Fruit fly (Drosophila melanogaster) whole organism, embryonic: ENCODE results near the gene CG14182.
A peak's percentile ranks its signal among the peaks of the same experiment; 100 is the strongest.

Source experiments
- Atf-2 ChIP-seq: fragments of 200-800 bp; sonication (Bioruptor generic); optimal IDR thresholded peaks from 2 replicates; lab custom pipeline; 2016; ENCODE audit warnings: missing biosample characterization, missing genetic modification characterization
- CG12744 ChIP-seq: fragments of 200-800 bp; sonication (Bioruptor generic); optimal IDR thresholded peaks from 2 replicates; lab custom pipeline; 2016; ENCODE audit warnings: missing biosample characterization, missing genetic modification characterization
- CG13775 ChIP-seq: fragments of 200-800 bp; sonication (Bioruptor generic); optimal IDR thresholded peaks from 3 replicates; lab custom pipeline; 2017; ENCODE audit warnings: missing biosample characterization, mild to moderate bottlenecking, missing genetic modification characterization
- CG1603 ChIP-seq: fragments of 200-800 bp; sonication (Bioruptor generic); optimal IDR thresholded peaks from 2 replicates; lab custom pipeline; 2019; ENCODE audit warnings: missing biosample characterization, mild to moderate bottlenecking, missing genetic modification characterization, moderate library complexity
- CG18262 ChIP-seq: fragments of 200-800 bp; optimal IDR thresholded peaks from 3 replicates; lab custom pipeline; 2019; ENCODE audit warnings: missing biosample characterization, mild to moderate bottlenecking, missing genetic modification characterization, moderate library complexity
- CG32772 ChIP-seq: fragments of 200-800 bp; sonication (Bioruptor generic); IDR thresholded peaks from 2 replicates; pipeline ENCODE4 v1.3.6; 2022; ENCODE audit warnings: missing biosample characterization, missing genetic modification characterization
- CG33557 ChIP-seq: fragments of 200-800 bp; sonication (Bioruptor generic); optimal IDR thresholded peaks from 2 replicates; lab custom pipeline; 2019; ENCODE audit warnings: missing biosample characterization, mild to moderate bottlenecking, missing genetic modification characterization, moderate library complexity
- CG3995 ChIP-seq: fragments of 200-800 bp; sonication (Bioruptor generic); optimal IDR thresholded peaks from 3 replicates; lab custom pipeline; 2016; ENCODE audit warnings: missing biosample characterization, missing genetic modification characterization
- CG4617 ChIP-seq: fragments of 200-800 bp; sonication (Bioruptor generic); optimal IDR thresholded peaks from 3 replicates; lab custom pipeline; 2016; ENCODE audit warnings: missing biosample characterization, missing genetic modification characterization, borderline replicate concordance
- CG5245 ChIP-seq: fragments of 200-800 bp; sonication (Bioruptor generic); optimal IDR thresholded peaks from 3 replicates; lab custom pipeline; 2016; ENCODE audit warnings: missing biosample characterization, missing genetic modification characterization
- CG6689 ChIP-seq: fragments of 200-800 bp; sonication (Bioruptor generic); IDR thresholded peaks from 2 replicates; pipeline ENCODE4 v1.3.6; 2022; ENCODE audit warnings: missing biosample characterization, missing genetic modification characterization
- CG7786 ChIP-seq: fragments of 200-800 bp; sonication (Bioruptor generic); optimal IDR thresholded peaks from 2 replicates; lab custom pipeline; 2016; ENCODE audit warnings: missing biosample characterization, missing genetic modification characterization
- CG7928 ChIP-seq: fragments of 200-800 bp; sonication (Bioruptor generic); optimal IDR thresholded peaks from 2 replicates; lab custom pipeline; 2017; ENCODE audit warnings: missing biosample characterization, mild to moderate bottlenecking, missing genetic modification characterization
- CG7963 ChIP-seq: fragments of 200-800 bp; sonication (Bioruptor generic); IDR thresholded peaks from 3 replicates; pipeline ENCODE4 v1.3.6; 2022; ENCODE audit warnings: missing biosample characterization, missing genetic modification characterization; ENCODE audit not compliant: partially characterized antibody
- CG7987 ChIP-seq: fragments of 200-800 bp; sonication (Bioruptor generic); optimal IDR thresholded peaks from 2 replicates; lab custom pipeline; 2018; ENCODE audit warnings: missing biosample characterization, mild to moderate bottlenecking, missing genetic modification characterization, moderate library complexity
- CG9876 ChIP-seq: fragments of 200-800 bp; sonication (Bioruptor generic); optimal IDR thresholded peaks from 2 replicates; lab custom pipeline; 2016; ENCODE audit warnings: missing biosample characterization, missing genetic modification characterization
- CoRest ChIP-seq: fragments of 200-800 bp; sonication (Bioruptor generic); optimal IDR thresholded peaks from 3 replicates; lab custom pipeline; 2018; ENCODE audit warnings: missing biosample characterization, mild to moderate bottlenecking, missing genetic modification characterization, moderate library complexity
- D19A ChIP-seq: fragments of 200-800 bp; optimal IDR thresholded peaks from 3 replicates; lab custom pipeline; 2019; ENCODE audit warnings: missing biosample characterization, mild to moderate bottlenecking, missing genetic modification characterization, moderate library complexity
- Dad ChIP-seq: fragments of 200-800 bp; sonication (Bioruptor generic); optimal IDR thresholded peaks from 3 replicates; lab custom pipeline; 2016; ENCODE audit warnings: missing biosample characterization, missing genetic modification characterization
- Dfd ChIP-seq, 2 experiments: fragments of >200 bp; optimal IDR thresholded peaks; 2 replicates each; lab custom pipeline; 2017; ENCODE audit warnings: missing biosample characterization in 2 of 2, missing genetic modification characterization in 2 of 2
- Drgx ChIP-seq: fragments of 200-800 bp; sonication (Bioruptor generic); IDR thresholded peaks from 2 replicates; pipeline ENCODE4 v1.3.6; 2022; ENCODE audit warnings: missing biosample characterization, missing genetic modification characterization
- HLHmδ ChIP-seq: fragments of 200-800 bp; sonication (Bioruptor generic); optimal IDR thresholded peaks from 2 replicates; lab custom pipeline; 2018; ENCODE audit warnings: missing biosample characterization, mild to moderate bottlenecking, missing genetic modification characterization, moderate library complexity
- Hr39 ChIP-seq: fragments of >200 bp; optimal IDR thresholded peaks from 2 replicates; lab custom pipeline; 2017
- NFAT ChIP-seq: fragments of 200-800 bp; sonication (Bioruptor generic); IDR thresholded peaks from 2 replicates; pipeline ENCODE4 v1.3.6; 2022; ENCODE audit warnings: missing biosample characterization, missing genetic modification characterization
- Rx ChIP-seq: fragments of 200-800 bp; sonication (Bioruptor generic); IDR thresholded peaks from 2 replicates; pipeline ENCODE4 v1.3.6; 2022; ENCODE audit warnings: missing biosample characterization, missing genetic modification characterization
- Scr ChIP-seq: fragments of 200-800 bp; sonication (Bioruptor generic); IDR thresholded peaks from 2 replicates; pipeline ENCODE4 v1.3.6; 2022; ENCODE audit warnings: missing biosample characterization, missing genetic modification characterization; ENCODE audit not compliant: partially characterized antibody
- amos ChIP-seq: fragments of 200-800 bp; sonication (Bioruptor generic); IDR thresholded peaks from 2 replicates; pipeline ENCODE4 v1.3.6; 2022; ENCODE audit warnings: missing biosample characterization, missing genetic modification characterization; ENCODE audit not compliant: partially characterized antibody
- chinmo ChIP-seq: fragments of 200-800 bp; sonication (Bioruptor generic); IDR thresholded peaks from 4 replicates; pipeline ENCODE4 v1.3.6; 2022; ENCODE audit warnings: missing biosample characterization, missing genetic modification characterization; ENCODE audit not compliant: partially characterized antibody
- chm ChIP-seq: fragments of 200-800 bp; sonication (Bioruptor generic); IDR thresholded peaks from 2 replicates; pipeline ENCODE4 v1.3.6; 2022; ENCODE audit warnings: missing biosample characterization, missing genetic modification characterization
- corto ChIP-seq: fragments of 200-800 bp; sonication (Bioruptor generic); optimal IDR thresholded peaks from 2 replicates; lab custom pipeline; 2016; ENCODE audit warnings: missing biosample characterization, mild to moderate bottlenecking, missing genetic modification characterization, moderate library complexity
- ems ChIP-seq: fragments of 200-800 bp; sonication (Bioruptor generic); optimal IDR thresholded peaks from 3 replicates; lab custom pipeline; 2016; ENCODE audit warnings: missing biosample characterization, missing genetic modification characterization
- grn ChIP-seq: fragments of 200-800 bp; sonication (Bioruptor generic); optimal IDR thresholded peaks from 3 replicates; lab custom pipeline; 2017; ENCODE audit warnings: missing biosample characterization, missing genetic modification characterization
- gsb ChIP-seq: fragments of 200-800 bp; sonication (Bioruptor generic); IDR thresholded peaks from 2 replicates; pipeline ENCODE4 v1.3.6; 2022; ENCODE audit warnings: missing biosample characterization, missing genetic modification characterization
- her ChIP-seq: fragments of 200-800 bp; sonication (Bioruptor generic); optimal IDR thresholded peaks from 2 replicates; lab custom pipeline; 2016; ENCODE audit warnings: missing biosample characterization, missing genetic modification characterization
- hth ChIP-seq: fragments of >200 bp; optimal IDR thresholded peaks from 2 replicates; lab custom pipeline; 2017; ENCODE audit warnings: inconsistent platforms
- ken ChIP-seq: fragments of 200-800 bp; sonication (Bioruptor generic); IDR thresholded peaks from 3 replicates; pipeline ENCODE4 v1.3.6; 2022; ENCODE audit warnings: missing biosample characterization, missing genetic modification characterization
- lov ChIP-seq, 2 experiments: fragments of 200-800 bp in 1 of 2; fragments of >200 bp in 1 of 2; sonication (Bioruptor generic) in 1 of 2; IDR thresholded peaks in 1 of 2; optimal IDR thresholded peaks in 1 of 2; 2 replicates in 1 of 2; 3 replicates in 1 of 2; pipeline versions ENCODE4 v1.3.6 to Lab custom; 2017 to 2022; ENCODE audit warnings: missing biosample characterization in 1 of 2, missing genetic modification characterization in 1 of 2
- nau ChIP-seq: fragments of 200-800 bp; sonication (Bioruptor generic); optimal IDR thresholded peaks from 3 replicates; lab custom pipeline; 2017; ENCODE audit warnings: missing biosample characterization, mild to moderate bottlenecking, missing genetic modification characterization, missing genetic modification reagents
- row ChIP-seq: fragments of 200-800 bp; sonication (Bioruptor generic); IDR thresholded peaks from 3 replicates; pipeline ENCODE4 v1.3.6; 2022; ENCODE audit warnings: missing biosample characterization, missing genetic modification characterization
- sc ChIP-seq, 3 experiments: fragments of >200 bp in 2 of 3; fragments of 200-800 bp in 1 of 3; sonication (Bioruptor generic) in 1 of 3; optimal IDR thresholded peaks; 2 replicates in 2 of 3; 3 replicates in 1 of 3; lab custom pipeline; 2017; ENCODE audit warnings: mild to moderate bottlenecking in 1 of 3, missing biosample characterization in 1 of 3, missing genetic modification characterization in 1 of 3, missing genetic modification reagents in 1 of 3
- slou ChIP-seq: fragments of 200-800 bp; sonication (Bioruptor generic); optimal IDR thresholded peaks from 3 replicates; lab custom pipeline; 2016; ENCODE audit warnings: missing biosample characterization, missing genetic modification characterization
- sqz ChIP-seq: fragments of 200-800 bp; sonication (Bioruptor generic); optimal IDR thresholded peaks from 3 replicates; lab custom pipeline; 2018; ENCODE audit warnings: missing biosample characterization, mild to moderate bottlenecking, missing genetic modification characterization
- toy ChIP-seq: fragments of 200-800 bp; sonication (Bioruptor generic); IDR thresholded peaks from 2 replicates; pipeline ENCODE4 v1.3.6; 2022; ENCODE audit warnings: missing biosample characterization, missing genetic modification characterization
- unc-4 ChIP-seq: fragments of 200-800 bp; sonication (Bioruptor generic); IDR thresholded peaks from 2 replicates; pipeline ENCODE4 v1.3.6; 2022; ENCODE audit warnings: missing biosample characterization, missing genetic modification characterization; ENCODE audit not compliant: partially characterized antibody
- vnd ChIP-seq: fragments of 200-800 bp; sonication (Bioruptor generic); IDR thresholded peaks from 3 replicates; pipeline ENCODE4 v1.3.6; 2022; ENCODE audit warnings: missing biosample characterization, missing genetic modification characterization; ENCODE audit not compliant: partially characterized antibody

Gene CG14182

DNA sequence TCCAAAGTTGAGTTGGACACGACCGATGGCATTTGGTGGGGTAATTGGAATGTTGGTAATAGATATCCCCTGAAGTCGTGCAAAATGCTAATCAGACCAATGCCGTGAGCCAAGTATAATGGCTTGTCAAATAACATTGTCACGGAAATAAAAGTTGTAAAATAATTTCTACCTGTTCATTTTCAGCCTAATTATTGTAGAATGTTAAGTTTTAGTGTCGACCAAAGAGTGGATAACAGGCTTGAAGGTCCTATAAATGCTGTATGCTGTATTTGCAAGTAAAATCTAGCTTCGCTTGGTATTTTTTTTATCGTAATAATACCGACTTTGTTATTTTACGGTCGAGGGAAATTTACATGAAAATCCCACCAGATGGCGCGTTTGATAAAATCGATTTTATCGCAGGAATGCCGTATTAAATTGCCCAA, 24.8 kb upstream of the CG14182 start (continued):
- TF ChIP-seq CG6689 (GFP tag; lab: Robert Waterston, UW) (no peak), Rx (GFP tag; lab: Robert Waterston, UW) (no peak), ems (no peak), HLHmδ (no peak)

DNA sequence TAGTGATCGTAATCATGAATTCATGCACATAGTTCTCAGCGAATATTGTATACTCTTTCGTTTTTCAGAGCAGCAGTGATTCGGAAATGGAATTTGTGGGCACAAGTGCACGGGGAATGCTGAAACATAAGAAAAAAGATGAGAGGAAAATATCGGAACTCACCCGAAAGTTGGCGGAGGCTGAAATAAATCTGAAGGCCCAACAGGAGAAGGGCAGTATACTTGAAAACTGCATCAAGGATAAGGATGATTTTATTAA, 23.6 kb upstream of the CG14182 start:
- TF ChIP-seq CG1603 (tag; lab: Kevin White, UChicago) (peak; percentile 5), CG32772 (GFP tag; lab: Robert Waterston, UW) (no peak), grn (GFP tag; lab: Kevin White, UChicago) (peak; percentile 47), Drgx (GFP tag; lab: Robert Waterston, UW) (peak; percentile 3; the same call in 1 of the 2 replicates), D19A (tag; lab: Kevin White, UChicago) (peak; percentile 97), lov (optimal IDR thresholded peaks at IDR 0.05; lab: Kevin White, UChicago) (no peak), lov (GFP tag; IDR thresholded peaks at IDR 0.05; lab: Robert Waterston, UW) (0 out of 3 replicates have a peak, but pooled peaks have one; percentile 36), row (GFP tag; lab: Robert Waterston, UW) (peak; percentile 40; the same call in 1 of the 3 replicates), CG33557 (GFP tag; lab: Kevin White, UChicago) (no peak)

DNA sequence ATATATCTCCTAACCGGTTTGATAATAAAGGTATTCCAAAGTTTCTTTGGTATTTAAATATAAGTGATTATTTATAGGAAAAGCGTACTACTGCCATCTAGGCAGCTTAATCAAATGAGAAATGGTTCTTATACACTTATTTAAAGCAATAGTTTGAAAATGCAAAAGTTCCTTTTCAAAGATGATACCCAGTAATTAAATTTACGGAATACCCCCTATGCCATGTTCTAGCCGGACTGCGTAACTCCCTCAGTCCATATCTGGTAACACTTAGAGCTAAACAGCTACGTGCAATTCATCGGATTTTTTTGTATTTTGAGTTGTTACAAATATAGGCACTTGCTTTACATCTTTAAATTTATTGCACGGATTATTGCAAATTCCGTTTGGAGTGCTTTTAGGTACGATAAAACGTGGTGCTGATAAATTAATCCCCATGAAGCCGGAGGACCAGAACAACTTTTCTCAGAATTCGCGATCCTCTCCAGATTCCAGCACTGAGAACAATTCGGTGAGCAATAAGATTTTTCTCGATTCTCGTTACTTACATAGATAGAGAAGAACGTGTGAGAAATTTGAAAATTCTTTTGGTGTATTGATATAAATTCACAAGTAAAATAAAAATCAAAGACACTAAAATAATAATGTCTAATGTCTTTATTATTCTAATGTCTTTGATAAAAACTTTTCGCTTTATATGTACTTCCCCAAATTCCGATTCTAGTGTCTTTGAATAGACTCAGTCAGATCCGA, 23.0 kb upstream of the CG14182 start, which contains the start of gene CG7668:
CG7668 (plus strand) TSS at position 255 of the 753 bp plus-strand sequence.
- no peak for TF ChIP-seq amos (GFP tag; lab: Robert Waterston, UW)
- no peak for TF ChIP-seq CG7963
- TF ChIP-seq CoRest = peak; percentile 92
- TF ChIP-seq CG7987 (GFP tag; lab: Kevin White, UChicago) = peak; percentile 86
- no peak; the same call in 1 of the 2 replicates for TF ChIP-seq chm (GFP tag; lab: Robert Waterston, UW)
- TF ChIP-seq CG12744 (GFP tag; lab: Kevin White, UChicago) = peak; percentile 84
- no peak for TF ChIP-seq lov (optimal IDR thresholded peaks at IDR 0.05; lab: Kevin White, UChicago)
- TF ChIP-seq lov (GFP tag; IDR thresholded peaks at IDR 0.05; lab: Robert Waterston, UW) = peak; percentile 87
- TF ChIP-seq corto (GFP tag; lab: Kevin White, UChicago) = peak; percentile 52
- peak; percentile 74 for TF ChIP-seq Dad (GFP tag; lab: Kevin White, UChicago)
- TF ChIP-seq CG5245 (GFP tag; lab: Kevin White, UChicago) = peak; percentile 69
- TF ChIP-seq Dfd (GFP tag; optimal IDR thresholded peaks at IDR 0.05; lab: Kevin White, UChicago) = no peak
- TF ChIP-seq CG9876 = peak; percentile 57
- TF ChIP-seq Scr (GFP tag; lab: Robert Waterston, UW) = peak; percentile 9; the same call in 1 of the 2 replicates
- no peak for TF ChIP-seq sc (optimal IDR thresholded peaks at IDR 0.05; lab: Kevin White, UChicago)
- TF ChIP-seq sc (GFP tag; optimal IDR thresholded peaks at IDR 0.05; lab: Kevin White, UChicago) = peak; percentile 58
- TF ChIP-seq nau (GFP tag; lab: Kevin White, UChicago) = peak; percentile 78
- no peak; the same call in 1 of the 2 replicates for TF ChIP-seq NFAT
- TF ChIP-seq sqz = peak; percentile 78
- TF ChIP-seq Atf-2 (GFP tag; lab: Kevin White, UChicago) = peak; percentile 79
- no peak for TF ChIP-seq Hr39 (lab: Kevin White, UChicago)
- TF ChIP-seq gsb (GFP tag; lab: Robert Waterston, UW) = peak; percentile 70
- peak; percentile 91; the same call in 2 of the 3 replicates for TF ChIP-seq ken (GFP tag; lab: Robert Waterston, UW)
- peak; percentile 50 for TF ChIP-seq CG7928 (GFP tag; lab: Kevin White, UChicago)
- peak; percentile 69 for TF ChIP-seq slou (GFP tag; lab: Kevin White, UChicago)
- TF ChIP-seq CG7786 = peak; percentile 80
- TF ChIP-seq CG18262 (tag; lab: Kevin White, UChicago) = peak; percentile 93
- peak; percentile 85 for TF ChIP-seq CG4617
- no peak for TF ChIP-seq hth (lab: Kevin White, UChicago)
- TF ChIP-seq CG3995 (GFP tag; lab: Kevin White, UChicago) = peak; percentile 57
- no peak; the same call in 1 of the 2 replicates for TF ChIP-seq toy (GFP tag; lab: Robert Waterston, UW)
- no peak for TF ChIP-seq chinmo (GFP tag; lab: Robert Waterston, UW)
- peak; percentile 81 for TF ChIP-seq her
- TF ChIP-seq unc-4 = no peak
- no peak for TF ChIP-seq vnd (GFP tag; lab: Robert Waterston, UW)
- TF ChIP-seq CG13775 (GFP tag; lab: Kevin White, UChicago) = peak; percentile 84
